Worm (Caenorhabditis elegans) whole organism, early embryonic: Measurements from ENCODE around the gene F02D8.4.

ENCODE experiments used
- B0310.2 ChIP-seq: sonication (generic microtip); optimal IDR thresholded peaks from 2 replicates; lab custom pipeline; 2016; ENCODE audit warnings: mild to moderate bottlenecking, missing genetic modification characterization, missing compliant biosample characterization
- ama-1 ChIP-seq: fragments of 150-350 bp; optimal IDR thresholded peaks from 2 replicates; lab custom pipeline; 2014
- ets-7 ChIP-seq: sonication (generic microtip); optimal IDR thresholded peaks from 2 replicates; lab custom pipeline; 2016; ENCODE audit warnings: missing genotype, missing genetic modification characterization, missing compliant biosample characterization

ce11 chrV:15020229-15020628, 35.5 kb downstream of the F02D8.4 start, which contains the start of gene F14H8.2:
- TF ChIP-seq B0310.2 (tag; lab: Kevin White, UChicago) (no peak), ama-1 (lab: Kevin White, UChicago) (no peak), ets-7 (tag; lab: Kevin White, UChicago) (no peak)
